Worm (Caenorhabditis elegans): ENCODE data around the gene mec-18.

mec-18 gene

ce11 chrX:4222779-4223387, 51.1 kb downstream of the mec-18 start (continued):
- TF ChIP-seq lir-1 (GFP tag; conservative IDR thresholded peaks at IDR 0.05): no peak
- no peak for TF ChIP-seq let-526 (GFP tag; IDR thresholded peaks at IDR 0.05)
- TF ChIP-seq Y53F4B.3 (GFP tag; IDR thresholded peaks at IDR 0.05): no peak
- no peak for TF ChIP-seq hlh-26 (GFP tag; conservative IDR thresholded peaks at IDR 0.05)
- TF ChIP-seq repo-1 (tag; optimal IDR thresholded peaks at IDR 0.05): peak; percentile 77
- no peak for TF ChIP-seq ztf-25 (GFP tag; IDR thresholded peaks at IDR 0.05)
- TF ChIP-seq ceh-27 (GFP tag; optimal IDR thresholded peaks at IDR 0.05): peak; percentile 1
- TF ChIP-seq xnd-1 (tag; optimal IDR thresholded peaks at IDR 0.05): no peak
- TF ChIP-seq athp-1 (tag; optimal IDR thresholded peaks at IDR 0.05): no peak
- TF ChIP-seq B0019.2 (GFP tag; conservative IDR thresholded peaks at IDR 0.05): no peak
- TF ChIP-seq ZK185.1 (tag; optimal IDR thresholded peaks at IDR 0.05; ENCODE audit: poor library complexity, severe bottlenecking): peak; percentile 25
- no peak for TF ChIP-seq nfya-2 (GFP tag; IDR thresholded peaks at IDR 0.05)
- peak; percentile 45; the same call in 1 of the 2 replicates for TF ChIP-seq rcor-1 (GFP tag; IDR thresholded peaks at IDR 0.05)
- peak; percentile 83 for TF ChIP-seq ztf-26 (tag; optimal IDR thresholded peaks at IDR 0.05)
- TF ChIP-seq snpc-4 (GFP tag; optimal IDR thresholded peaks at IDR 0.05): peak; percentile 42
- peak in 3 of 4 experiments; percentile 40 to 73 (median 45) for TF ChIP-seq snpc-4 (tag; optimal IDR thresholded peaks at IDR 0.05)
- TF ChIP-seq unc-62 (GFP tag; optimal IDR thresholded peaks at IDR 0.05): no peak
- TF ChIP-seq F39B2.1 (GFP tag; IDR thresholded peaks at IDR 0.05): no peak
- TF ChIP-seq chd-7 (tag; optimal IDR thresholded peaks at IDR 0.05): peak; percentile 86
- TF ChIP-seq hmg-1.2 (GFP tag; IDR thresholded peaks at IDR 0.05): peak; percentile 97
- TF ChIP-seq tlf-1 (GFP tag; optimal IDR thresholded peaks at IDR 0.05): peak; percentile 60
- TF ChIP-seq sdz-38 (tag; optimal IDR thresholded peaks at IDR 0.05): no peak
- no peak for TF ChIP-seq efl-1 (GFP tag; optimal IDR thresholded peaks at IDR 0.05)
- no peak for TF ChIP-seq egrh-3 (GFP tag; IDR thresholded peaks at IDR 0.05)
- peak; percentile 56 for TF ChIP-seq K11D2.4 (GFP tag; IDR thresholded peaks at IDR 0.05)
- no peak for TF ChIP-seq rpc-1 (optimal IDR thresholded peaks at IDR 0.05)
- TF ChIP-seq rpc-1 (tag; optimal IDR thresholded peaks at IDR 0.05): no peak
- no peak for TF ChIP-seq him-1 (tag; optimal IDR thresholded peaks at IDR 0.05)
- peak; percentile 20 for TF ChIP-seq ztf-18 (tag; optimal IDR thresholded peaks at IDR 0.05)
- no peak for TF ChIP-seq F57A8.1 (GFP tag; optimal IDR thresholded peaks at IDR 0.05)
- peak in 1 of 3 experiments; percentile 46 for TF ChIP-seq lin-35 (GFP tag; optimal IDR thresholded peaks at IDR 0.05)
- no peak for TF ChIP-seq nhr-179 (tag; optimal IDR thresholded peaks at IDR 0.05)
- TF ChIP-seq somi-1 (GFP tag; optimal IDR thresholded peaks at IDR 0.05): peak; percentile 48
- TF ChIP-seq C06A6.2 (GFP tag; conservative IDR thresholded peaks at IDR 0.05): peak; percentile 56; the same call in 1 of the 2 replicates
- no peak for TF ChIP-seq ceh-91 (GFP tag; IDR thresholded peaks at IDR 0.05)
- TF ChIP-seq ztf-28 (GFP tag; IDR thresholded peaks at IDR 0.05): no peak
- TF ChIP-seq ets-4 (GFP tag; optimal IDR thresholded peaks at IDR 0.05): no peak
- TF ChIP-seq bed-1 (GFP tag; IDR thresholded peaks at IDR 0.05): no peak
- TF ChIP-seq lin-26 (GFP tag; IDR thresholded peaks at IDR 0.05): peak; percentile 21; the same call in 1 of the 2 replicates
- no peak for TF ChIP-seq Y53G8AR.9 (GFP tag; conservative IDR thresholded peaks at IDR 0.05)
- peak; percentile 44 for TF ChIP-seq K12H6.12 (tag; optimal IDR thresholded peaks at IDR 0.05)
- TF ChIP-seq aptf-3 (GFP tag; IDR thresholded peaks at IDR 0.05): no peak
- peak; percentile 35 for TF ChIP-seq ztf-3 (GFP tag; optimal IDR thresholded peaks at IDR 0.05)
- no peak for TF ChIP-seq nhr-120 (GFP tag; IDR thresholded peaks at IDR 0.05)
- TF ChIP-seq F57C9.4 (tag; optimal IDR thresholded peaks at IDR 0.05): peak; percentile 23
- TF ChIP-seq nhr-27 (tag; optimal IDR thresholded peaks at IDR 0.05): no peak
- TF ChIP-seq dpl-1 (GFP tag; optimal IDR thresholded peaks at IDR 0.05): no peak
- TF ChIP-seq unc-130 (GFP tag; optimal IDR thresholded peaks at IDR 0.05): no peak
- TF ChIP-seq ceh-79 (tag; optimal IDR thresholded peaks at IDR 0.05): no peak
- TF ChIP-seq dpff-1 (tag; optimal IDR thresholded peaks at IDR 0.05): peak; percentile 60
